Worm (Caenorhabditis elegans): Measurements from ENCODE around the gene C05D9.3.
A peak's percentile ranks its signal among the peaks of the same experiment; 100 is the strongest.

ce11 chrX:1064064-1064463 is 47.6 kb upstream of the C05D9.3 start:
- TF ChIP-seq ama-1 (optimal IDR thresholded peaks at IDR 0.05) (no peak), ztf-4 (tag; optimal IDR thresholded peaks at IDR 0.05) (no peak), egl-27 (tag; optimal IDR thresholded peaks at IDR 0.05) (no peak), elt-1 (tag; optimal IDR thresholded peaks at IDR 0.05) (no peak), daf-12 (tag; optimal IDR thresholded peaks at IDR 0.05) (no peak), ceh-82 (tag; optimal IDR thresholded peaks at IDR 0.05) (no peak), unc-62 (GFP tag; optimal IDR thresholded peaks at IDR 0.05) (no peak), tbx-2 (tag; optimal IDR thresholded peaks at IDR 0.05) (peak; percentile 67), mdl-1 (tag; optimal IDR thresholded peaks at IDR 0.05) (peak; percentile 39), nhr-23 (tag; optimal IDR thresholded peaks at IDR 0.05) (no peak), pqm-1 (tag; optimal IDR thresholded peaks at IDR 0.05) (no peak), nhr-12 (tag; optimal IDR thresholded peaks at IDR 0.05) (no peak), zag-1 (tag; optimal IDR thresholded peaks at IDR 0.05) (no peak), nhr-28 (tag; optimal IDR thresholded peaks at IDR 0.05) (no peak)
